Worm (Caenorhabditis elegans): ENCODE data around the gene mdt-30.
A peak's percentile ranks its signal among the peaks of the same experiment; 100 is the strongest.

Gene mdt-30

ce11 chrIII:7978289-7978688 is 49.6 kb downstream of the mdt-30 start (continued):
- TF ChIP-seq nhr-120 (GFP tag; IDR thresholded peaks at IDR 0.05) (no peak), nhr-80 (tag; optimal IDR thresholded peaks at IDR 0.05) (peak; percentile 10), madf-6 (GFP tag; IDR thresholded peaks at IDR 0.05) (peak; percentile 61; the same call in 1 of the 2 replicates), nhr-179 (tag; optimal IDR thresholded peaks at IDR 0.05) (no peak), ztf-6 (GFP tag; IDR thresholded peaks at IDR 0.05) (no peak), ZK185.1 (tag; optimal IDR thresholded peaks at IDR 0.05; ENCODE audit: poor library complexity, severe bottlenecking) (no peak), D2030.7 (GFP tag; IDR thresholded peaks at IDR 0.05) (peak; percentile 17; the same call in 1 of the 2 replicates), sptf-2 (GFP tag; optimal IDR thresholded peaks at IDR 0.05) (no peak)

- TF ChIP-seq dpl-1 (GFP tag; optimal IDR thresholded peaks at IDR 0.05) (peak; percentile 2), lin-35 (GFP tag; optimal IDR thresholded peaks at IDR 0.05) (peak in 1 of 3 experiments; percentile 10), xnd-1 (tag; optimal IDR thresholded peaks at IDR 0.05) (peak; percentile 29), lag-1 (GFP tag; IDR thresholded peaks at IDR 0.05) (no peak), madf-8 (GFP tag; conservative IDR thresholded peaks at IDR 0.05) (peak; percentile 77), madf-6 (GFP tag; IDR thresholded peaks at IDR 0.05) (peak; percentile 81), somi-1 (GFP tag; optimal IDR thresholded peaks at IDR 0.05) (no peak), ZK185.1 (tag; optimal IDR thresholded peaks at IDR 0.05; ENCODE audit: poor library complexity, severe bottlenecking) (no peak), snpc-3.4 (tag; optimal IDR thresholded peaks at IDR 0.05) (no peak), lsl-1 (GFP tag; optimal IDR thresholded peaks at IDR 0.05) (peak; percentile 70), tlf-1 (GFP tag; optimal IDR thresholded peaks at IDR 0.05) (no peak), F33H1.4 (GFP tag; IDR thresholded peaks at IDR 0.05) (peak; percentile 45; the same call in 1 of the 2 replicates), B0336.3 (GFP tag; IDR thresholded peaks at IDR 0.05) (no peak)
These were observed 50.1 kb downstream of the mdt-30 start, which contains the start of gene C06G4.4 for ce11 chrIII:7977777-7978176. Gene C06G4.4 (minus strand): TSS chrIII:7977812.

DNA sequence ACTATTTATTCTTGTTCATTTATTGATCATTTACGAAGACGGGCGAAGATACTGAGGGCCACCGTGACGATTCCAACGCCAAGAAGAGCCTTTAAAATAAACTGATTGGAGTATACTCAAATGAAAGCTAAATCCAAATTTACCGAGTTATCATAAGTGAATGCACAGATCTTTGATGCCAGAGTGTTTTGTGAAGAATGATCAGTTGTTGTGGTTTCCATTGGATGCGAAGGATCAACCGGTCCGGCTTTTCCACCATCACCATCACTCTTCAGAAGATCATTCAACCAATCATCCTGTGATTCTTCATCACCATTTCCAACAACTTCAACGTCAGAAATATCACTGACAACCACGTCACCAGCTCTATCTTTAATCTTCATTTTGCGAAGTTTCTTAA is 50.6 kb downstream of the mdt-30 start:
- no peak for TF ChIP-seq ceh-40 (GFP tag; IDR thresholded peaks at IDR 0.05)
- 0 out of 2 replicates have a peak, but pooled peaks have one; percentile 43 for TF ChIP-seq cebp-1 (GFP tag; IDR thresholded peaks at IDR 0.05)
- peak; percentile 49 for TF ChIP-seq cebp-1 (tag; optimal IDR thresholded peaks at IDR 0.05)
- no peak for TF ChIP-seq F57C9.4 (tag; optimal IDR thresholded peaks at IDR 0.05)
- no peak for TF ChIP-seq dpl-1 (GFP tag; optimal IDR thresholded peaks at IDR 0.05)
- no peak for TF ChIP-seq F55B11.4 (tag; optimal IDR thresholded peaks at IDR 0.05; ENCODE audit: borderline replicate concordance, insufficient read depth)
- no peak for TF ChIP-seq egrh-3 (GFP tag; IDR thresholded peaks at IDR 0.05)
- TF ChIP-seq ceh-79 (tag; optimal IDR thresholded peaks at IDR 0.05) = peak; percentile 18
- no peak for TF ChIP-seq snpc-4 (GFP tag; optimal IDR thresholded peaks at IDR 0.05)
- peak in 1 of 4 experiments; percentile 22 for TF ChIP-seq snpc-4 (tag; optimal IDR thresholded peaks at IDR 0.05)
- TF ChIP-seq attf-3 (GFP tag; conservative IDR thresholded peaks at IDR 0.05) = no peak
- no peak for TF ChIP-seq ceh-27 (GFP tag; optimal IDR thresholded peaks at IDR 0.05)
- no peak for TF ChIP-seq bed-1 (GFP tag; IDR thresholded peaks at IDR 0.05)
- no peak for TF ChIP-seq atf-7 (tag; optimal IDR thresholded peaks at IDR 0.05)
- peak; percentile 27 for TF ChIP-seq B0035.1 (tag; optimal IDR thresholded peaks at IDR 0.05)
- no peak for TF ChIP-seq athp-1 (tag; optimal IDR thresholded peaks at IDR 0.05)
- TF ChIP-seq K11D2.4 (GFP tag; IDR thresholded peaks at IDR 0.05) = 0 out of 2 replicates have a peak, but pooled peaks have one; percentile 52
- TF ChIP-seq Y56A3A.18 (GFP tag; IDR thresholded peaks at IDR 0.05) = peak; percentile 29; the same call in 1 of the 2 replicates
- TF ChIP-seq unc-130 (GFP tag; optimal IDR thresholded peaks at IDR 0.05) = peak; percentile 6
- TF ChIP-seq snpc-3.4 (tag; optimal IDR thresholded peaks at IDR 0.05) = peak; percentile 10
- no peak for TF ChIP-seq F39B2.1 (GFP tag; IDR thresholded peaks at IDR 0.05)
- TF ChIP-seq K12H6.12 (tag; optimal IDR thresholded peaks at IDR 0.05) = no peak
- TF ChIP-seq Y95B8A.8 (GFP tag; IDR thresholded peaks at IDR 0.05) = peak; percentile 63; the same call in 1 of the 2 replicates
- TF ChIP-seq hmg-1.2 (GFP tag; IDR thresholded peaks at IDR 0.05) = peak; percentile 12; the same call in 1 of the 2 replicates
- TF ChIP-seq D2030.7 (GFP tag; IDR thresholded peaks at IDR 0.05) = no peak
- TF ChIP-seq ztf-3 (GFP tag; optimal IDR thresholded peaks at IDR 0.05) = peak; percentile 2
- peak; percentile 79 for TF ChIP-seq F52B5.7 (tag; optimal IDR thresholded peaks at IDR 0.05)
- peak; percentile 15 for TF ChIP-seq lin-54 (GFP tag; optimal IDR thresholded peaks at IDR 0.05)
- TF ChIP-seq lsl-1 (GFP tag; optimal IDR thresholded peaks at IDR 0.05) = no peak
- TF ChIP-seq ztf-22 (GFP tag; optimal IDR thresholded peaks at IDR 0.05) = no peak
